Worm (Caenorhabditis elegans): ENCODE measurements around the gene dkf-2.

ce11 chrV:16816707-16817106, 69.3 kb downstream of the dkf-2 start:
- TF ChIP-seq sem-2 (GFP tag; optimal IDR thresholded peaks at IDR 0.05) (no peak), unc-39 (tag; optimal IDR thresholded peaks at IDR 0.05) (no peak), unc-120 (tag; optimal IDR thresholded peaks at IDR 0.05; ENCODE audit: poor library complexity, severe bottlenecking) (no peak), snpc-4 (tag; optimal IDR thresholded peaks at IDR 0.05) (no peak), elt-3 (tag; optimal IDR thresholded peaks at IDR 0.05) (no peak), nhr-237 (tag; optimal IDR thresholded peaks at IDR 0.05) (no peak), lin-13 (tag; optimal IDR thresholded peaks at IDR 0.05) (no peak), unc-62 (GFP tag; optimal IDR thresholded peaks at IDR 0.05) (no peak), nhr-28 (tag; optimal IDR thresholded peaks at IDR 0.05) (no peak), pha-4 (tag; optimal IDR thresholded peaks at IDR 0.05) (no peak), lin-32 (GFP tag; optimal IDR thresholded peaks at IDR 0.05) (no peak), nhr-12 (tag; optimal IDR thresholded peaks at IDR 0.05) (no peak)
